Fruit fly (Drosophila melanogaster) ovary, adult (tissue): ENCODE data around the gene Sf3a1.

Experiments
- CG17801 ChIP-seq: fragments of 200-800 bp; optimal IDR thresholded peaks from 2 replicates; lab custom pipeline; 2019; ENCODE audit warnings: missing biosample characterization, mild to moderate bottlenecking, missing genetic modification characterization, moderate library complexity; ENCODE audit not compliant: partially characterized antibody

The Sf3a1 gene

DNA sequence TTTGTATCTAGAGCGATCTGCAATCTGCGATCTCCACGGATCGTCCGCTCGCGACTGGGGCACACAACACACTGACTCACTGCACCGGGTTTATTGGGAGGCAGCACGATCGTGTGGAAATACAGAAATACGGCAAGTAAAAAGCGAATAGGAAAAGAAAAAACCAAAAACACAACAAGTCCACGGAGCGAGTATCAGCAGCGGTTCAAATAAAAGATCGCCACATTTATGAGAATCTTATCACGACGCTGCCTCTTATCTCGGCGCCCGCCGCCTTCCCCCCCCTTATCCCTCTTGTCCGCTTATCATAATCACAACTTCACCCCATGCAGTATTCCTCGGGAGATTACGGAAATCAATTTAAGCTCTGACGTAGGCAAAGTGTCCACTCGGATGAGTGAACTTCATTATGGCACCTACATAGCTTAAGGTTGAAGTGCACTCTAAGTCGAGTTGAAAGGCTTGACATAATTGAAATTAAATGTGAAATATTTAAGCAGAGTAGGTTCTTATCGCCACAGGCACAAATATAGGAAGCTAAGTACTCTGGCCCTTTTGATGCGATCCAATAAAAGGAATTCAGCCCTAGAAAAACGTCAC, 19.9 kb downstream of the Sf3a1 start, which contains the start of gene AhcyL2:
TSS of gene AhcyL2 (minus strand) at position 51 of the 600 bp plus-strand sequence.
- TF ChIP-seq CG17801 = no peak

DNA sequence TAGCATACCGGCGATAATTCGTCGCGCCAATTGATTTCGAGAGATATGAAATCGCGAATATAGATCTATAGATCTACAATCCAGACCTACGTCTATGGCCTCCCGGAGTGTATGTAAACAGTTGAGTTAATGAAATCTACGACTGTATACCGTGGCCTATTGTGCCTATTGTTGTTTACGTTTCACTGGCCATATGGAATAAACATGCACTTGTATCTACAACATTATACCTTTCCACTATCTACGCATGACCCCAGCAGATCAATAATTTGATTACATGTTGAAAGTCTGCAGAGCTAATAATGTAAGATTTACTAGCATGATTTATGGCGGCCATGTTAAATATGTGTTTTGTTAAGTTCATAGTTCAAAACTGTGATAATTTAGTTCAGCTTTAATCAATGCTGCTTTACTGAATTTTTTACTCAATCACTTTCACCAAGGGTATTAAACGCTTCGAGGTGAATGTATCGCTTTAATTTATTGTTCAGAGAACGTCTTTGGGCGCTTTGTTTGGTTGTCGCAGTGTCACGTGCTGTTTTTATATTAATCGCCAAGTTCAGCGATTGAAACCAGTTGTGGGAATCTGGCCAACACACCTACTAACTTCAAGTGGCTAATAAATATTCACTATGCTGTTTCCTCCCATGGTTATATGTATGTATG, 21.1 kb downstream of the Sf3a1 start:
- no peak for TF ChIP-seq CG17801

DNA sequence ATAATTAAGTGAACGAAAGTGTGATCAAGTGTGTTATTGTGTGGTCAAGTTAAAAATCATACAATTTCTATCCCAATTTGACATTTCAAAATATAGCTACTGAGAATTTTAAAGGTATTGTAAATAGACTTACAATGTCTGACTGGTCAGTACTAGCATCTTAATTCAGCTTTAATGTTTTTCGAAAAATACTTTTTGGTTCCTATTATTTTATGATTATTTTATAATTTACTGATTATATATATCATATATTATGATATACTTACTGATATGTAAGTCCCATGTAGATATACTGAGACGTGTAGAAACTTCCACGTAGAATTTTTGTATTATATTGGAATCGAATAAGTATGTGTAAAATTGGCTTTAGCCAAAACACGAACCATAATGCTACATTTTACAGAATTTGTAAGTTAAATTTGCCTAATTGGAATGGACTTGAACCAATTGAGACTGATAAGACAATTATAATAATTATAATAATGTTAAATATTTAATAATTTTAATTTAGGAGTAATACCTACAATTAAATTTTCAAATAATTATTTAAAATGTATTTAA, 24.3 kb downstream of the Sf3a1 start, which contains the start of gene Actn3:
TSS of gene Actn3 (minus strand) at position 51 of the 561 bp plus-strand sequence.
- no peak for TF ChIP-seq CG17801

dm6 chr3R:16974904-16975303, 27.3 kb downstream of the Sf3a1 start, which contains the start of gene VhaM9.7-d:
Gene VhaM9.7-d, plus strand, starts transcription at chr3R:16975204.
- TF ChIP-seq CG17801 = no peak

- no peak for TF ChIP-seq CG17801
Measured at dm6 chr3R:16972575-16972974, 29.6 kb downstream of the Sf3a1 start.

- no peak for TF ChIP-seq CG17801
Measured at dm6 chr3R:16972136-16972535, 30.0 kb downstream of the Sf3a1 start, which contains the start of gene Abd-B. Gene Abd-B, minus strand, starts transcription at chr3R:16972236.

- TF ChIP-seq CG17801 = no peak
Measured at dm6 chr3R:16969361-16970355, 32.5 kb downstream of the Sf3a1 start.

- TF ChIP-seq CG17801 = no peak
Measured at dm6 chr3R:16962303-16962702, 39.9 kb downstream of the Sf3a1 start.

DNA sequence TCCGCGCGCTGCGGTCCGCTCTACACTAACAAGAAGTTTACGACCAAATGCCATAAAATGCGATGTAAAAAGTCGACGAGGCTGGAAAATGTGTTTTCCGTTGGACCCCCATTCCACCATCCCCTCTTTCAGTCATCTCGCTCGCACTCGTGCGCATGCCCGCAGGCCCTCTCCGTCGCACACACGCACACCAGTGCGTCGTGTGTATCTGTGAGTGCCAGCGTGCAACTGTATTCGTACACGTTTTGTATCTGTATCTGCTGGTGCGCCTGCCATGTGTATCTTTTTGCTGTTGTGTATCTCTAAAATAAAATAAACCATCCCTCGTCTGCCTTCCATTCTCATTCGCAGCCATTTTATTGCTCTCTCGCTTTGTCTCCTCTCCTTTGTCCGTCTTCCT, 41.9 kb downstream of the Sf3a1 start:
- no peak for TF ChIP-seq CG17801

- TF ChIP-seq CG17801 = no peak
Measured at dm6 chr3R:16957759-16958536, 44.2 kb downstream of the Sf3a1 start.

DNA sequence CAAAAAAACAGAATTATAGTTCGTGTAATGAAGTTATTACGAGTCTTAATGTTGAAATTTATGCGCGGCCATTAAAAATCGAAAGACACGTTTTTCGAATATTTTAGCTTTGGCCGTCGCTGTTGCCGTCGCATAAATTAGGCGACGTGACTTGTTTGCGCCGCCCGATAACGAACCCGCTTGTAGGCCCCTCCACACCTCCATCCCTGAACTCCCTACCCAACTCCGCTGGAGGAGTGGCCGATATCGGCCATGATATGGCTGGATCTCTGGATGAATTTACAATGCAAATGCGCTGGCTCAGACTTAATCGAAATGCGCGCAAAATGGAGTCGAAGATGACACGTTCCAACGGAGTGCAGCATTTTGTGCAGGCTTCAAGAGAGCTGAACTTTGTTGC, 47.7 kb downstream of the Sf3a1 start:
- TF ChIP-seq CG17801 = no peak

DNA sequence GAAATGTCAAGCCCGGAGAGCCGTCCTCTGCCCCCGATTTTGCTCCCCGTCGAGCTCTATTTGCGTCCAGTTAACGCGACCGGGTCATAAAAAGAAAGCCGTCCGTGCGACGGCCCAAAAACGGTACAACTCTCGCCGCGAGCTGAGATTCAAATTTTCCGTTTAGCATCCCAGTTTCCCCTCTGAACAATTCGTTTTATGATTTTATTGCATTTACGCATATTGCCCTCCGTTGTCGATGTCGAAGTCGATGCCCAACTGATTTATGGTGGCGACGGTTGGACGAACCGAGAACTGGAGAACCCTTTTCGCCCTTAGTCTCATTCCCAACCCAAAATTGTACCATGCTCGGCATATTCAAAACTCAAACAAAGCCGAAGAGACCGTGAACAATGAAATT, 50.8 kb downstream of the Sf3a1 start:
- TF ChIP-seq CG17801 = no peak
